Worm (Caenorhabditis elegans) whole organism, L3 larva: ENCODE results near the gene srx-56.

ENCODE experiments used
- R02D3.7 ChIP-seq: fragments of 150-350 bp; optimal IDR thresholded peaks from 2 replicates; lab custom pipeline; 2014; ENCODE audit warnings: missing biosample characterization, missing genetic modification characterization
- ZK546.5 ChIP-seq: sonication (generic microtip); optimal IDR thresholded peaks from 2 replicates; lab custom pipeline; 2017; ENCODE audit warnings: missing biosample characterization, missing genetic modification characterization
- ceh-16 ChIP-seq: sonication (generic microtip); optimal IDR thresholded peaks from 2 replicates; lab custom pipeline; 2017; ENCODE audit warnings: missing biosample characterization, missing genetic modification characterization
- ceh-28 ChIP-seq: fragments of 150-350 bp; optimal IDR thresholded peaks from 2 replicates; lab custom pipeline; 2014; ENCODE audit warnings: missing biosample characterization, missing genetic modification reagents, missing genetic modification characterization
- ceh-82 ChIP-seq: fragments of 150-350 bp; optimal IDR thresholded peaks from 2 replicates; lab custom pipeline; 2014; ENCODE audit warnings: missing biosample characterization, missing genetic modification characterization
- ceh-9 ChIP-seq: sonication (generic microtip); optimal IDR thresholded peaks from 2 replicates; lab custom pipeline; 2018; ENCODE audit warnings: missing biosample characterization, missing genetic modification characterization
- daf-12 ChIP-seq: fragments of 150-350 bp; optimal IDR thresholded peaks from 2 replicates; lab custom pipeline; 2014; ENCODE audit warnings: missing biosample characterization, missing genetic modification reagents, missing genetic modification characterization
- egl-27 ChIP-seq: sonication (generic microtip); optimal IDR thresholded peaks from 4 replicates; lab custom pipeline; 2017; ENCODE audit warnings: missing biosample characterization, missing genetic modification reagents, missing genetic modification characterization
- egl-5 ChIP-seq: fragments of 150-350 bp; optimal IDR thresholded peaks from 2 replicates; lab custom pipeline; 2017; ENCODE audit warnings: missing biosample characterization, missing genetic modification reagents, missing genetic modification characterization, inconsistent platforms
- elt-2 ChIP-seq: sonication (generic microtip); optimal IDR thresholded peaks from 2 replicates; lab custom pipeline; 2016; ENCODE audit warnings: missing genetic modification reagents, mild to moderate bottlenecking, missing genetic modification characterization, missing compliant biosample characterization
- elt-3 ChIP-seq, 3 experiments: fragments of 150-350 bp in 1 of 3; sonication (generic microtip) in 2 of 3; optimal IDR thresholded peaks; 2 replicates in 2 of 3; 4 replicates in 1 of 3; lab custom pipeline; 2014 to 2017; ENCODE audit warnings: missing biosample characterization in 3 of 3, missing genetic modification characterization in 3 of 3
- eor-1 ChIP-seq, 2 experiments: fragments of 150-350 bp; optimal IDR thresholded peaks; 2 replicates each; lab custom pipeline; 2014 to 2018; ENCODE audit warnings: missing biosample characterization in 2 of 2, missing genetic modification characterization in 2 of 2
- fkh-2 ChIP-seq: fragments of 150-350 bp; optimal IDR thresholded peaks from 2 replicates; lab custom pipeline; 2014; ENCODE audit warnings: missing biosample characterization, missing genetic modification reagents, missing genetic modification characterization
- fos-1 ChIP-seq: fragments of 150-350 bp; optimal IDR thresholded peaks from 2 replicates; lab custom pipeline; 2014; ENCODE audit warnings: missing biosample characterization, missing genetic modification characterization
- hmg-11 ChIP-seq: sonication (generic microtip); optimal IDR thresholded peaks from 2 replicates; lab custom pipeline; 2016; ENCODE audit warnings: missing genetic modification characterization, missing compliant biosample characterization
- jun-1 ChIP-seq: fragments of 150-350 bp; optimal IDR thresholded peaks from 2 replicates; lab custom pipeline; 2014; ENCODE audit warnings: missing biosample characterization, missing genetic modification reagents, missing genetic modification characterization
- lin-39 ChIP-seq: fragments of 150-350 bp; optimal IDR thresholded peaks from 2 replicates; lab custom pipeline; 2018; ENCODE audit warnings: missing biosample characterization, missing genetic modification reagents, missing genetic modification characterization
- lsy-12 ChIP-seq: sonication (generic microtip); optimal IDR thresholded peaks from 2 replicates; lab custom pipeline; 2016; ENCODE audit warnings: mild to moderate bottlenecking, missing genetic modification characterization, missing compliant biosample characterization
- mdl-1 ChIP-seq: fragments of 150-350 bp; optimal IDR thresholded peaks from 2 replicates; lab custom pipeline; 2014; ENCODE audit warnings: missing biosample characterization, missing genetic modification characterization
- mml-1 ChIP-seq: fragments of 150-350 bp; sonication (generic microtip); optimal IDR thresholded peaks from 3 replicates; lab custom pipeline; 2014; ENCODE audit warnings: missing biosample characterization, missing genetic modification characterization
- nfya-1 ChIP-seq: sonication (generic microtip); optimal IDR thresholded peaks from 2 replicates; lab custom pipeline; 2017; ENCODE audit warnings: missing genetic modification characterization, mild to moderate bottlenecking, missing compliant biosample characterization, antibody characterized with exemption, moderate library complexity; ENCODE audit not compliant: insufficient read depth
- nhr-23 ChIP-seq: fragments of 150-350 bp; optimal IDR thresholded peaks from 2 replicates; lab custom pipeline; 2014; ENCODE audit warnings: missing biosample characterization, missing genetic modification reagents, missing genetic modification characterization
- nhr-237 ChIP-seq: fragments of 150-350 bp; optimal IDR thresholded peaks from 2 replicates; lab custom pipeline; 2014; ENCODE audit warnings: missing biosample characterization, missing genetic modification characterization
- nhr-67 ChIP-seq: fragments of 150-350 bp; optimal IDR thresholded peaks from 2 replicates; lab custom pipeline; 2014; ENCODE audit warnings: missing biosample characterization, missing genetic modification characterization
- nhr-76 ChIP-seq: fragments of 150-350 bp; sonication (generic microtip); optimal IDR thresholded peaks from 5 replicates; lab custom pipeline; 2014; ENCODE audit warnings: missing biosample characterization, missing genetic modification characterization
- nhr-77 ChIP-seq: fragments of 150-350 bp; optimal IDR thresholded peaks from 2 replicates; lab custom pipeline; 2014; ENCODE audit warnings: missing biosample characterization, missing genetic modification characterization
- skn-1 ChIP-seq: fragments of 150-350 bp; optimal IDR thresholded peaks from 2 replicates; lab custom pipeline; 2014; ENCODE audit warnings: missing biosample characterization, missing genetic modification characterization
- snpc-4 ChIP-seq: fragments of 150-350 bp; optimal IDR thresholded peaks from 2 replicates; lab custom pipeline; 2014; ENCODE audit warnings: missing biosample characterization, missing genetic modification characterization
- tbx-2 ChIP-seq: sonication (generic microtip); optimal IDR thresholded peaks from 2 replicates; lab custom pipeline; 2016; ENCODE audit warnings: mild to moderate bottlenecking, missing genetic modification characterization, missing compliant biosample characterization
- unc-39 ChIP-seq: sonication (generic microtip); optimal IDR thresholded peaks from 4 replicates; lab custom pipeline; 2017; ENCODE audit warnings: missing biosample characterization, missing genetic modification characterization
- unc-62 ChIP-seq: fragments of 150-350 bp; sonication (generic microtip); optimal IDR thresholded peaks from 4 replicates; lab custom pipeline; 2014; ENCODE audit warnings: missing biosample characterization, missing genetic modification reagents, missing genetic modification characterization
- zag-1 ChIP-seq: fragments of 150-350 bp; optimal IDR thresholded peaks from 2 replicates; lab custom pipeline; 2014; ENCODE audit warnings: missing biosample characterization, missing genetic modification characterization
- ztf-4 ChIP-seq: fragments of 150-350 bp; optimal IDR thresholded peaks from 2 replicates; lab custom pipeline; 2014; ENCODE audit warnings: missing biosample characterization, missing genetic modification characterization

The srx-56 gene

DNA sequence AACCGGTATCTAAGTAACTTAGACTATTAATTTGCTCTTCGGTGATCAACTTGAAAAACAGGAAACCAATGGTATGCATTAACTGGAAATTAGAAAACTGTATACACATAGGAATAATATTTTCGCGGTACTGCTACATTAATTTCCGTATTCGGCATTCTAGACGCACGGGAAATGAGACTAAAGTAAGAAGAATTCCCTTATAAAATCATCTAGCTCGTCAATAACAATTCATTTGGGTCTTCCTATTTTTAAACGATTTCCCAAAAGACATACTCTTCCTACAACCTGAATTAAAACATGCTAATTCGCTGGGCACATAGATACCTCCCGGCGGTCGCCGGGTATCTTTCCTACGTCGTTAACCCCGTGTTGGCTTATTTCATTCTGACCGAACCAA, 28.2 kb downstream of the srx-56 start, which contains the start of gene srj-13:
srj-13 (plus strand) TSS at position 301 of the 400 bp plus-strand sequence.
- TF ChIP-seq ceh-16 (tag; lab: Kevin White, UChicago), result no peak
- TF ChIP-seq lsy-12 (tag; lab: Kevin White, UChicago), result no peak
- TF ChIP-seq ZK546.5, result no peak
- TF ChIP-seq, all 47 proteins: peak for 0

DNA sequence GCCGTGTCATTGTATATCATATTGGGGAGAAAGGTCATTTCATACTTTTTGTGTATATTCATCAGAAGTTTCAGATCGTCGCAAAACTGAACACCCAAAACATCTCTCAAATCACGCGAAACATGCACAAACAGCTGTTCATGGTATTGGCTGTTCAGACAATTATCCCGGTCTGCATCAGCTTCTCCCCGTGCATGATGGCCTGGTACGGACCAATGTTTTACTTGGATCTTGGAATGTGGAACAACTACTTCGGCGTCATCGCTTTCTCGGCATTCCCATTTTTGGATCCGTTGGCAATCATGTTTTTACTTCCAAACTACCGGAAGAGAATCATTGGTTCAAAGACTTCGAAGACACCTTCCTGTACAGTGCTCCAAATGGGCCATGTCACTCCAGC, 29.3 kb downstream of the srx-56 start:
- no peak for TF ChIP-seq nfya-1 (tag; lab: Kevin White, UChicago)
- no peak for TF ChIP-seq hmg-11 (tag; lab: Kevin White, UChicago)
- TF ChIP-seq ztf-4, result no peak
- no peak for TF ChIP-seq ceh-16 (tag; lab: Kevin White, UChicago)
- TF ChIP-seq nhr-23, result no peak
- no peak for TF ChIP-seq ZK546.5
- no peak for TF ChIP-seq jun-1
- no peak for TF ChIP-seq unc-39 (tag; lab: Kevin White, UChicago)
- TF ChIP-seq ceh-82 (tag; lab: Kevin White, UChicago), result no peak
- no peak for TF ChIP-seq fos-1 (tag; lab: Kevin White, UChicago)
- TF ChIP-seq daf-12, result no peak
- no peak for TF ChIP-seq snpc-4 (tag; lab: Kevin White, UChicago)
- TF ChIP-seq nhr-77 (tag; lab: Kevin White, UChicago), result no peak
- TF ChIP-seq mml-1 (tag; lab: Kevin White, UChicago), result no peak
- TF ChIP-seq nhr-67, result no peak
- TF ChIP-seq mdl-1, result no peak
- TF ChIP-seq tbx-2 (tag; lab: Kevin White, UChicago), result no peak
- TF ChIP-seq eor-1 (tag; optimal IDR thresholded peaks at IDR 0.05; lab: Kevin White, UChicago), result no peak
- TF ChIP-seq ceh-28, result no peak

DNA sequence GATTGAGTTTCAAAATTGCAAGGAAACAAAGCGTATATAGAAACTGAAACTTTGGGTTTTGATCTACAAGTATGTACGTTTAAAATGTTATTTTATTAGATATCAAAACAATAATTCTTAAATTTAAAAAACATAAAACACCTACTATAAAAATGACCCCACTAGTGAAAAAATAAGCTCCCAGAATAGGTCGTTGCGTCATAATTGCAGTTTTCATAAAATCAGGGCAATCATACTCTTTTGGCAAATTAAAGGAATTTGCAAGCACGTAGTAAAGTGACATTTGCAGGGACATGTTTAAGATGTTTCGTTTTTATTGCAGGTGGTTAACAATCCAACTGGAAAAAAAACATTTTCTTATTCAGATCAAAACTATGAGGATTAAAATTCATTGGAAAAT, 34.3 kb downstream of the srx-56 start, which contains the start of gene srt-6:
srt-6 (minus strand) TSS at position 295 of the 400 bp plus-strand sequence.
- TF ChIP-seq elt-2 (no peak), elt-3 (tag; optimal IDR thresholded peaks at IDR 0.05; lab: Kevin White, UChicago) (no peak), egl-27 (tag; lab: Kevin White, UChicago) (no peak), fkh-2 (tag; lab: Kevin White, UChicago) (no peak), unc-62 (GFP tag; lab: Kevin White, UChicago) (no peak)

DNA sequence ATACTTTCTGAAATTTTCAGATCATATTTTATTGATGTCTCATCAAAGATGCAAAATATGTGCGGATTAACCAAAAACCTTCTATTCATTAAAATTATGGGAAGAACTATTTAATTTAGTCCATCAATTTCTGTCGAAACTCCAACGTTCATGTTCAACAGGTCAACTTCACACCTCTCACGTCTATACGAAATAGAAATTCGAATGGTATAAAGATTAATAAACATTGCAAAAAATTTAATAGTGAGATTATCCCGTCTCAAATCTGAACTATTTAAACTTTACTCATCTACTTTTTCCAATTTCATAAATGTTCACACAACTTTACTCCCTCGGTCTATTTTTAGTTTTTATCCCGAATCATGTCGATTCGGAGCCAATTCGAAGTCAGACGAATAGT, 35.4 kb downstream of the srx-56 start, which contains the start of gene R13D7.2:
R13D7.2 (plus strand) TSS at position 301 of the 400 bp plus-strand sequence.
- TF ChIP-seq lin-39 (tag; lab: Kevin White, UChicago), result no peak
- TF ChIP-seq hmg-11 (tag; lab: Kevin White, UChicago), result no peak
- no peak for TF ChIP-seq fos-1 (tag; lab: Kevin White, UChicago)
- TF ChIP-seq unc-39 (tag; lab: Kevin White, UChicago), result no peak
- no peak for TF ChIP-seq ceh-16 (tag; lab: Kevin White, UChicago)
- no peak for TF ChIP-seq mdl-1
- TF ChIP-seq skn-1 (tag; lab: Kevin White, UChicago), result no peak
- TF ChIP-seq R02D3.7 (tag; lab: Kevin White, UChicago), result no peak
- no peak for TF ChIP-seq egl-5 (tag; lab: Kevin White, UChicago)
- no peak for TF ChIP-seq ceh-9 (tag; lab: Kevin White, UChicago)

DNA sequence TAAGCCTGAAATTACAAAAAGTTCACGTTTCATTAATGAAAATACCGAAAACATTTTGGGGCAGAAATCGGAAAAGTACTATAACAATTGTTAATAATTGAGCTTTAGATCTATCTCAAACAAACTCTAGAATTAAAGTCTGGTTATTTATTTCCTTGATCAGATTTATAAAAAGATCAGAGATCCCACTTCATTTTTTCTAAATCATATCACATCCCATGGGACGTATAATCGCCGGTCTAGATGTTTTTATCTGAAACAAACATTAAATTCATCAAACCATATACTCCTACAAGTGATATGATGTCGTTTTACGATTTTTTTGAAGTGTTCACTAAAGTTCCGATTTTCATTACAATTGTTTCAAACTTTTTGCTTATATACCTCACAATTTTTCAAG, 37.5 kb downstream of the srx-56 start, which contains the start of gene str-41:
str-41 (plus strand) TSS at position 301 of the 400 bp plus-strand sequence.
- TF ChIP-seq daf-12 (no peak), mml-1 (tag; lab: Kevin White, UChicago) (no peak), ceh-28 (no peak), jun-1 (no peak), lin-39 (tag; lab: Kevin White, UChicago) (no peak), nhr-76 (tag; lab: Kevin White, UChicago) (no peak), elt-3 (tag; optimal IDR thresholded peaks at IDR 0.05; lab: Kevin White, UChicago) (no peak), nhr-77 (tag; lab: Kevin White, UChicago) (no peak), ceh-9 (tag; lab: Kevin White, UChicago) (no peak), skn-1 (tag; lab: Kevin White, UChicago) (no peak), nfya-1 (tag; lab: Kevin White, UChicago) (no peak), ceh-82 (tag; lab: Kevin White, UChicago) (no peak), mdl-1 (no peak), nhr-237 (tag; lab: Kevin White, UChicago) (no peak), ceh-16 (tag; lab: Kevin White, UChicago) (no peak), fkh-2 (tag; lab: Kevin White, UChicago) (no peak), elt-2 (no peak), zag-1 (no peak), egl-27 (tag; lab: Kevin White, UChicago) (no peak), fos-1 (tag; lab: Kevin White, UChicago) (no peak)
